Worm (Caenorhabditis elegans) whole organism, midembryonic: ENCODE measurements around the gene ZK84.1.

ENCODE experiments used
- flt-1 ChIP-seq: fragments of 200-800 bp; sonication (Bioruptor generic); IDR thresholded peaks from 2 replicates; pipeline ENCODE4 v1.3.6; 2022; ENCODE audit warnings: missing genetic modification characterization, missing compliant biosample characterization
- ref-1 ChIP-seq: fragments of 200-800 bp; sonication (Bioruptor generic); conservative IDR thresholded peaks from 2 replicates; pipeline ENCODE4 v1.3.6; 2022; ENCODE audit warnings: missing genetic modification reagents, missing genetic modification characterization, missing compliant biosample characterization
- ztf-23 ChIP-seq: fragments of 200-800 bp; sonication (Bioruptor generic); IDR thresholded peaks from 2 replicates; pipeline ENCODE4 v1.3.6; 2022; ENCODE audit warnings: missing genetic modification reagents, missing genetic modification characterization, missing compliant biosample characterization

ce11 chrII:6010544-6010943 is 9.9 kb upstream of the ZK84.1 start, which contains the start of gene ins-20:
- TF ChIP-seq flt-1: no peak
- TF ChIP-seq ref-1 (GFP tag; lab: Robert Waterston, UW): no peak
- TF ChIP-seq ztf-23 (GFP tag; lab: Robert Waterston, UW): no peak
